Worm (Caenorhabditis elegans) whole organism, dauer: ENCODE measurements around the gene W05H9.2.

Experiments used
- unc-62 ChIP-seq: sonication (generic microtip); optimal IDR thresholded peaks from 2 replicates; lab custom pipeline; 2017; ENCODE audit warnings: missing biosample characterization, missing genetic modification reagents, missing genetic modification characterization

Gene W05H9.2

ce11 chrX:6276701-6277100, 9.9 kb downstream of the W05H9.2 start:
- TF ChIP-seq unc-62 (GFP tag; lab: Kevin White, UChicago): no peak

DNA sequence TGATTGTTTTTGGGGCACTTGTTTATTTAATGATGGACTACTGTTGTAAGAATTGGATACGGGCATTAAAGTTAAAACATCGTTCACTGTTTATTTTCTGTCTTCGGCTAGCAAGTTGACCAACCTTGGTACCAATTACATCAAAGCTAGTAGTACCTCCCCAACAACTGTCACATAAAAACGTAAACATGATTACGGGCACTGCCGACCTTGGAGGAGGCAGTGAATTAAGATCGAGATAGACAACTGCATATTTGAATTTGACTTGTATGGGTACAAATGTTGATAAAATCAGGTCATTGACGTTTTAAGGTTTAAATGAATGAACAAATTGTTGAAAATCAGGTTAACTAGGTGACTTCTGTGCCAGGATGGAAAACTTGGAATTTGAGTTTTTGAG, 10.4 kb downstream of the W05H9.2 start:
- no peak for TF ChIP-seq unc-62 (GFP tag; lab: Kevin White, UChicago)

ce11 chrX:6278296-6278695, 11.5 kb downstream of the W05H9.2 start:
- TF ChIP-seq unc-62 (GFP tag; lab: Kevin White, UChicago): no peak

DNA sequence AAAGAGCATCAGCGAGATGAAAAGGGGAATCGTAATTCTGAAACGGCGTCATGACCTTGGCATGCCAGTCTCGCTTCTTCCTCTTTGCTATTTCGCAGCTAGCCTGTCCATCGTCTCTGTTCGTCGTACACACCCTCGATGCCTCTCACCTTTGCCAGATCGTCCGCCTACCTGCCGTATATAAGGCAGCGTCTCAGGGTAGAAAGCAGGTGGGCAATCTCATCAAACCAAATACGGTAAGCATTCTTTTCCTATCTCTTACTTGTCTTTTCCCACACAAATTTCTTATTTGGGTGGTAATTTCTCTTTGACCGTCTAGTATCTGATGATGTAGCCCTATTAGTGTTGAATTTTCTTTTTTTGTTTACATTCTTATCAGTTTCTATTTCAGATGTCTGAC, 12.8 kb downstream of the W05H9.2 start, which contains the start of gene col-166:
col-166 (plus strand) TSS at position 392 of the 400 bp plus-strand sequence.
- no peak for TF ChIP-seq unc-62 (GFP tag; lab: Kevin White, UChicago)

- TF ChIP-seq unc-62 (GFP tag; lab: Kevin White, UChicago): no peak
Observed at ce11 chrX:6280998-6281397, 14.2 kb downstream of the W05H9.2 start.

ce11 chrX:6286154-6286553, 19.3 kb downstream of the W05H9.2 start:
- no peak for TF ChIP-seq unc-62 (GFP tag; lab: Kevin White, UChicago)

- no peak for TF ChIP-seq unc-62 (GFP tag; lab: Kevin White, UChicago)
Observed at ce11 chrX:6289038-6289437, 22.2 kb downstream of the W05H9.2 start.

DNA sequence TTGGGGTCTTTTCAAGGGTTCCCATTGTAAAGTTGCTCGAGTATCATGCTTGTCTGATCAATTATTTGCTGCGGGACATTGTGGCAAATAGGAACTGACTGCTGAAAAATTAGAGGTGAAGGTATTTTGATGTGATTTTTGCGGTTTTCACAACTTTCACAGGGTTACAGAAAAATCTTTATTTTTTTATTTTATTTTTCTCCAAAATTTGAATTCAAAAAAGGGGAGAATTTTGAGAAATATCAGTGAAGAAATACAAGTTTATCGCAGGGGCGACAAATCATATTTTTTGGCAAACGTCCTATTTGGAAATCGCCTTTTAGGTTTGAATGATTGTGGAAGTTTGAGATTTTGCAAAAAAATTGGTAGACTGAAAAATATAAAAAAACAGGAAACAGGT, 24.8 kb downstream of the W05H9.2 start, which contains the start of gene lev-9:
lev-9 (minus strand) TSS at position 101 of the 400 bp plus-strand sequence.
- TF ChIP-seq unc-62 (GFP tag; lab: Kevin White, UChicago): no peak

DNA sequence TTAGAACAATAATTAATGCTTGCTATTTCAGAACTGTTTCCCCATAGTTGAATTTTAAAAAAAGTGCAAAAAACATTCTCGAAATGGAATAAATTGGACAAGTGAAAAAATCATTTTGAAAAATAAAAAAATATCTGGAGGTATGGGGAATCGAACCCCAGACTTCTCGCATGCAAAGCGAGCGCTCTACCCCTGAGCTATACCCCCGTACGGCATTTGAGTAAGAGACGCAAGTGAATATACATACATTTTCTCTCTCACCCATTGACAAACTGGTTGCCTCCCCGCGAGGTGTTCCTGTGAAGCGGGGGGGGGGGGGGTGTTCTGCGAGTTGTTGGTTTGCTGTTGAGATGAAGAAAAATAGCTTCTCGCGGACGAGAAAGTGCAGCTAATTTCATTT, 25.3 kb downstream of the W05H9.2 start:
- no peak for TF ChIP-seq unc-62 (GFP tag; lab: Kevin White, UChicago)

- no peak for TF ChIP-seq unc-62 (GFP tag; lab: Kevin White, UChicago)
Observed at ce11 chrX:6292812-6293211, 26.0 kb downstream of the W05H9.2 start, which contains the start of gene mom-1. TSS of gene mom-1 (plus strand) at chrX:6293112.

- peak; percentile 59 for TF ChIP-seq unc-62 (GFP tag; lab: Kevin White, UChicago)
Observed at ce11 chrX:6296402-6296844, 29.6 kb downstream of the W05H9.2 start.

- no peak for TF ChIP-seq unc-62 (GFP tag; lab: Kevin White, UChicago)
Observed at ce11 chrX:6299641-6300240, 32.9 kb downstream of the W05H9.2 start, which contains the start of gene cest-16. TSS of gene cest-16 (plus strand) at chrX:6299942.

ce11 chrX:6311391-6311790, 44.6 kb downstream of the W05H9.2 start, which contains the start of gene npr-38:
TSS of gene npr-38 (plus strand) at chrX:6311691.
- no peak for TF ChIP-seq unc-62 (GFP tag; lab: Kevin White, UChicago)

ce11 chrX:6318803-6319202, 52.0 kb downstream of the W05H9.2 start:
- no peak for TF ChIP-seq unc-62 (GFP tag; lab: Kevin White, UChicago)

DNA sequence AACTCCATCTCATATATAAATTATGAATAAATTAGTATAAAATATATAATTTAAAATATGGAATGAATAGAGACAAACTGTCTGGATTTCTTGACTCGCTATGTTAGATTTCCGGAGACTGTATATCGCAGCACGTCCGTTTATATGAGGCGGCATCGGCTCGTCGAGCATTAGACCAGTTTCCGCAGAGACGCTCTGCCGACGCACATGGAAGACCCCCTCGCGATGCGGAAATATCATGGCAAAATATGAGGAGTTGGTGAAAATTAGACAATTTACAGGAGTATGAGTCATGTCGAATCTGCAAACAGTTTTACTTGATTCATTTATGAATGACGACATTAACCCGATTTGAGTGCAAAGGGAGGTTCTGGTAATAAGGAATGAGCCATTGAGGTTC, 52.7 kb downstream of the W05H9.2 start, which contains the start of gene chtb-3:
chtb-3 (minus strand) TSS at position 101 of the 400 bp plus-strand sequence.
- TF ChIP-seq unc-62 (GFP tag; lab: Kevin White, UChicago): no peak
